Worm (Caenorhabditis elegans): Measurements from ENCODE around the gene F26F4.9.
A peak's percentile ranks its signal among the peaks of the same experiment; 100 is the strongest.

F26F4.9 gene

ce11 chrIII:4900260-4900659 lies 12.1 kb downstream of the F26F4.9 start, which contains the start of gene tag-340:
tag-340 (plus strand) TSS chrIII:4900508.
- no peak for TF ChIP-seq T22C8.4 (GFP tag; IDR thresholded peaks at IDR 0.05)
- no peak for TF ChIP-seq ref-1 (GFP tag; conservative IDR thresholded peaks at IDR 0.05)
- TF ChIP-seq ztf-23 (GFP tag; IDR thresholded peaks at IDR 0.05): no peak
- no peak for TF ChIP-seq med-1 (GFP tag; optimal IDR thresholded peaks at IDR 0.05; ENCODE audit: insufficient read depth)
- no peak for TF ChIP-seq flt-1 (GFP tag; IDR thresholded peaks at IDR 0.05)
- TF ChIP-seq ztf-29 (GFP tag; IDR thresholded peaks at IDR 0.05): no peak
- TF ChIP-seq tab-1 (GFP tag; IDR thresholded peaks at IDR 0.05): no peak
- no peak for TF ChIP-seq cog-1 (tag; optimal IDR thresholded peaks at IDR 0.05)
- TF ChIP-seq klf-2 (GFP tag; conservative IDR thresholded peaks at IDR 0.05): no peak

DNA sequence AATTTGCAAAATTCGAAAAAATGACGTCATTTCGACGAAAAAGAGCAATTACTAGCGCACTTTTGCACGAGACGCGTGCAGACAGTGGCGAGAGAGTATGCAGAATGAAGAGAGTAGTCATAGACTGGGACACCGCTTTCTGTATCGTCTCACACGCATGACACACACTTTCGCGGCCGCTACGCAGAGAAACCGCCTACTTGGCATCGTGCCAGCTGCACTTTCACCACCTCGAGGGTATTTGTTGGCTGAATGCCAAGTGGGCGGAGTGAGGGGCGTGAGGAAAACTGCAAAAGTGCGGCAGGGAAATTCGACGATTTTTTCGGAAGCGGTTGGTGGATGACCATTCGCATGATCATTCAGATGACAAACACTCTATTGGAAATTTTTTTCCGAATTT lies 12.6 kb downstream of the F26F4.9 start:
- TF ChIP-seq ztf-29 (GFP tag; IDR thresholded peaks at IDR 0.05) (no peak), flt-1 (GFP tag; IDR thresholded peaks at IDR 0.05) (peak; percentile 84), med-1 (GFP tag; optimal IDR thresholded peaks at IDR 0.05; ENCODE audit: insufficient read depth) (no peak), cog-1 (tag; optimal IDR thresholded peaks at IDR 0.05) (peak; percentile 95), T22C8.4 (GFP tag; IDR thresholded peaks at IDR 0.05) (peak; percentile 36; the same call in 1 of the 2 replicates), ztf-23 (GFP tag; IDR thresholded peaks at IDR 0.05) (peak; percentile 94), klf-2 (GFP tag; conservative IDR thresholded peaks at IDR 0.05) (no peak), tab-1 (GFP tag; IDR thresholded peaks at IDR 0.05) (no peak), ref-1 (GFP tag; conservative IDR thresholded peaks at IDR 0.05) (no peak)

DNA sequence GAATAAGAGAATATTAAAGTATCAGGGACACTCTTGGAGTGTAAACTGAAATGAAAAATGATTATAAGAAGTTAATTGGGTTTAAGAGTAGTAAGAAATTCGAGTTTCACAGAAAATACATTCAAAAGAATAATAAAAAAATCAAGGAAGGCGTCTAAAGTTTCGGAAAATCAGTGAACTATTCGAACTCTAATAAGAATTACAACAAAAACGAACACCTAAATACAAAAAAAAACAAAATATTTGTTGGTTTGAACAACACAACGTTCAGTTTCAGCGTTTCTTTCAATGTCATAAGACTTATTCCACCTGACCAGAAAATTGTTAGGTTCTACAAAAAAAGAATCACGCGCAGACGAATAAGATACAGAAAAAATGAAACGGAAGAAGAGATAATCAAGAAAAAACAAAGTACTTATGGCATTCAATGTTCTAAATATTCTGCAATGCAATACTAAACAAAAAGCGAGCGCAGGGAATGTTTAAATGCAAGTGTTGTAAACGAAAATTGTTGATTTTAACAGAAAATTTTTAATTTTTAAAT lies 13.2 kb downstream of the F26F4.9 start, which contains the start of gene nhl-2:
TSS of gene nhl-2 (minus strand) at position 51 of the 544 bp plus-strand sequence.
- TF ChIP-seq ztf-23 (GFP tag; IDR thresholded peaks at IDR 0.05): no peak
- no peak for TF ChIP-seq ref-1 (GFP tag; conservative IDR thresholded peaks at IDR 0.05)

DNA sequence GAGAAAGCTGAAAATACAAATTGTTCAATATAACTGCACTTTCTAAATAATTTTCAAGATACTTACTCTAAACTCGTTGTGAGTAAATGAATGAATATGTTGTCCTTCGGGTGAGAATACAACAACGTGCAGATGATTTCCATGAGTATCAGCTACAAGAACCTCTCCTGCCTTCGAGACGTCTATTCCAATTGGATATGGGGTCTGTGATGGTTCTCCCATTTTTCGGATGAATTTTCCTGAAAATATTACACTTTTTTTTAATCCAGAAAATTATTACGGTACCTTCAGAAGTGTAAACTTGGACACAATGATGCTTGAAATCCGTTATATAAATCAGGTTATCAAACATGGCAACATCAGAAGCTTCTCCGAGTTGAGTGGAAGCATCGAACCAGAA lies 17.0 kb downstream of the F26F4.9 start:
- TF ChIP-seq ztf-23 (GFP tag; IDR thresholded peaks at IDR 0.05) (no peak), T22C8.4 (GFP tag; IDR thresholded peaks at IDR 0.05) (no peak), med-1 (GFP tag; optimal IDR thresholded peaks at IDR 0.05; ENCODE audit: insufficient read depth) (no peak), ref-1 (GFP tag; conservative IDR thresholded peaks at IDR 0.05) (no peak), flt-1 (GFP tag; IDR thresholded peaks at IDR 0.05) (no peak), tab-1 (GFP tag; IDR thresholded peaks at IDR 0.05) (no peak), klf-2 (GFP tag; conservative IDR thresholded peaks at IDR 0.05) (no peak), cog-1 (tag; optimal IDR thresholded peaks at IDR 0.05) (no peak), ztf-29 (GFP tag; IDR thresholded peaks at IDR 0.05) (no peak)

ce11 chrIII:4893540-4893939 lies 18.8 kb downstream of the F26F4.9 start, which contains the start of gene F26F4.6:
F26F4.6 (minus strand) TSS chrIII:4893640.
- TF ChIP-seq flt-1 (GFP tag; IDR thresholded peaks at IDR 0.05) (no peak), tab-1 (GFP tag; IDR thresholded peaks at IDR 0.05) (no peak), T22C8.4 (GFP tag; IDR thresholded peaks at IDR 0.05) (no peak), ztf-29 (GFP tag; IDR thresholded peaks at IDR 0.05) (no peak), ztf-23 (GFP tag; IDR thresholded peaks at IDR 0.05) (no peak), cog-1 (tag; optimal IDR thresholded peaks at IDR 0.05) (no peak), med-1 (GFP tag; optimal IDR thresholded peaks at IDR 0.05; ENCODE audit: insufficient read depth) (no peak), klf-2 (GFP tag; conservative IDR thresholded peaks at IDR 0.05) (no peak)

DNA sequence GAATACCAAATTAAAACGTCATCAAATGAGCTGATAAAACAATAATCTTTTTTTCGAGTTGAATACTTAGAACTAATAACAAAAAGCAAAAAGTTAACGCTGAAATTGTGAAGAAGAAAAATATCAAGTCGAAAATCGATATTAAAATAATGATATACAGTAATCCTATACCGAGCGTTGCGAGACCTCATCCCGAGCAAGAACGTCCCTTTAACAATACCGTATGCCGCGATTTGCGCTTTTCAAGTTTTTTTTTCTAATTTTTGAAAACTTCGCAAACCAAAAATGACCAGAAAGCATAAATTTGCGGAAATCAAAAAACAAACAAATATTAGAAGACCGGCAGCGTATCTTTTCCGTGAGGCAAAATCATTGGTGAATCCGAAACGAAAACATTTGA lies 21.3 kb downstream of the F26F4.9 start, which contains the start of gene F26F4.5:
TSS of gene F26F4.5 (minus strand) at position 256 of the 400 bp plus-strand sequence.
- TF ChIP-seq cog-1 (tag; optimal IDR thresholded peaks at IDR 0.05) (no peak), klf-2 (GFP tag; conservative IDR thresholded peaks at IDR 0.05) (no peak), ztf-23 (GFP tag; IDR thresholded peaks at IDR 0.05) (no peak)

DNA sequence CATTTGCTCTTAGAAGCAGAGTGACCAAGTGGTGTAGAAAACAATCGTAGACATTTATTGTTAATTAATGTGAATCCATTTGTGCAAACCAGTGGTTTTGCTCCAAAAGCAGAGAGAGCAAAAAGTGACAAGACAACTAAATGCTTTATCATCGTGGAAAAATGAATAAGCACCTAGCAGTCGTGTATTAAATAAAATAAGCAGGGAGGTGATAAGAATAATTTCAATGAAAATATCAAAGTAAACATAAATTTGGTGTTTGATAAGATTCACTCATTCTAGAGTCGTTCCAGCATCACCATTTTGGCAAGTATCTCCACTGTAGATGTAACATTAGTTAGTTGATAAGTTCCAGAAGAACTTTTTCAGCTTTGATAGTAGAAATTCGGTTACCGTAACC lies 25.0 kb downstream of the F26F4.9 start, which contains the start of gene clec-6:
TSS of gene clec-6 (minus strand) at position 154 of the 400 bp plus-strand sequence.
- TF ChIP-seq flt-1 (GFP tag; IDR thresholded peaks at IDR 0.05): no peak
- TF ChIP-seq ref-1 (GFP tag; conservative IDR thresholded peaks at IDR 0.05): no peak
- TF ChIP-seq klf-2 (GFP tag; conservative IDR thresholded peaks at IDR 0.05): no peak
- TF ChIP-seq ztf-23 (GFP tag; IDR thresholded peaks at IDR 0.05): no peak
- no peak for TF ChIP-seq cog-1 (tag; optimal IDR thresholded peaks at IDR 0.05)
- TF ChIP-seq ztf-29 (GFP tag; IDR thresholded peaks at IDR 0.05): no peak
- TF ChIP-seq tab-1 (GFP tag; IDR thresholded peaks at IDR 0.05): no peak
- TF ChIP-seq med-1 (GFP tag; optimal IDR thresholded peaks at IDR 0.05; ENCODE audit: insufficient read depth): no peak

ce11 chrIII:4883429-4883828 lies 28.9 kb downstream of the F26F4.9 start, which contains the start of gene clec-5:
clec-5 (minus strand) TSS chrIII:4883606.
- no peak for TF ChIP-seq tab-1 (GFP tag; IDR thresholded peaks at IDR 0.05)
- TF ChIP-seq T22C8.4 (GFP tag; IDR thresholded peaks at IDR 0.05): no peak
- TF ChIP-seq ztf-29 (GFP tag; IDR thresholded peaks at IDR 0.05): no peak
- TF ChIP-seq cog-1 (tag; optimal IDR thresholded peaks at IDR 0.05): no peak
- TF ChIP-seq flt-1 (GFP tag; IDR thresholded peaks at IDR 0.05): no peak
- no peak for TF ChIP-seq med-1 (GFP tag; optimal IDR thresholded peaks at IDR 0.05; ENCODE audit: insufficient read depth)
- TF ChIP-seq klf-2 (GFP tag; conservative IDR thresholded peaks at IDR 0.05): no peak
- no peak for TF ChIP-seq ztf-23 (GFP tag; IDR thresholded peaks at IDR 0.05)
- no peak for TF ChIP-seq ref-1 (GFP tag; conservative IDR thresholded peaks at IDR 0.05)

DNA sequence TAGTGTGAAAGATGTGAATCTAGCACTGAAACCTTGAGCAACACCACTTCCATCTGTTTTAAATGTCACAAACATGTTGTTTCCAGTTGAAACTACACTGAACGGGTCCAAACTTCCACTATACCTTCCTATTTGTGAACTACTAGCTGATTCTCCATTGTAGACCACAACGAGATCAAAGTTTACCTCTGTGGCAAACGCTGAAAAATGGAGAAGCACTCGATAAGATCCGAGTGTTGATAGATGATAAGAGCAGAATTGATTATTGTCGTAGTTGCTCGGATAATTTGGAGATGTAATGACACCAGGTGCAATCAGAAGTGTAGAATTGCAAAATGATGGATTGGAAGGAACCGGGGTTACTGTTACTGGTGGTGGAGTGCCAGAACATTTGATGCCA lies 30.4 kb downstream of the F26F4.9 start:
- TF ChIP-seq ztf-29 (GFP tag; IDR thresholded peaks at IDR 0.05) (no peak), ztf-23 (GFP tag; IDR thresholded peaks at IDR 0.05) (no peak), flt-1 (GFP tag; IDR thresholded peaks at IDR 0.05) (no peak), med-1 (GFP tag; optimal IDR thresholded peaks at IDR 0.05; ENCODE audit: insufficient read depth) (no peak), tab-1 (GFP tag; IDR thresholded peaks at IDR 0.05) (no peak), klf-2 (GFP tag; conservative IDR thresholded peaks at IDR 0.05) (no peak), T22C8.4 (GFP tag; IDR thresholded peaks at IDR 0.05) (no peak), ref-1 (GFP tag; conservative IDR thresholded peaks at IDR 0.05) (no peak), cog-1 (tag; optimal IDR thresholded peaks at IDR 0.05) (no peak)

DNA sequence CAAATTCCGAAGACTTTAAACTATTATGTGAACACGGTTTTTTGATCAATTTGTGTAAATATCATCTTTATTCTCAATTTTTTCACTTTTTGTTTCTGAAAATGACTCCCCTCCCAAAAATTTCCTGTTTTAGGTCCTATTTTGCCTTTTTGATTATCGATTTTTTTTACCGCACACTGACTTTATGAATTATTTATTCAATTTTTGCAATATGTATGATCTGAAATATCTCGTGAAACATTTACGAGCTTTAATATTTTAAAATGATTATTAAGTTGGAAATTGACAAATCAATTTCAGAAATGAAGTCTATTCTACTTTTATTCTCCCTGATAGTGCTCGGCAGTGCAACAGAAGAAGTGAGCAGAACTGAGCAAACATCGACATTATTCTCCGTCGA lies 32.9 kb downstream of the F26F4.9 start, which contains the start of gene C35D10.1:
TSS of gene C35D10.1 (plus strand) at position 301 of the 400 bp plus-strand sequence.
- TF ChIP-seq cog-1 (tag; optimal IDR thresholded peaks at IDR 0.05): no peak
- no peak for TF ChIP-seq flt-1 (GFP tag; IDR thresholded peaks at IDR 0.05)
- TF ChIP-seq ztf-23 (GFP tag; IDR thresholded peaks at IDR 0.05): no peak
- no peak for TF ChIP-seq ztf-29 (GFP tag; IDR thresholded peaks at IDR 0.05)
- no peak for TF ChIP-seq ref-1 (GFP tag; conservative IDR thresholded peaks at IDR 0.05)
- no peak for TF ChIP-seq med-1 (GFP tag; optimal IDR thresholded peaks at IDR 0.05; ENCODE audit: insufficient read depth)
- TF ChIP-seq klf-2 (GFP tag; conservative IDR thresholded peaks at IDR 0.05): no peak
- no peak for TF ChIP-seq tab-1 (GFP tag; IDR thresholded peaks at IDR 0.05)
- no peak for TF ChIP-seq T22C8.4 (GFP tag; IDR thresholded peaks at IDR 0.05)
